Worm (Caenorhabditis elegans): ENCODE measurements around the gene C03B1.9.

ce11 chrX:6377634-6378288, 30.8 kb upstream of the C03B1.9 start, which contains the start of gene lmp-1:
- TF ChIP-seq unc-62 (GFP tag; optimal IDR thresholded peaks at IDR 0.05) (no peak), elt-3 (tag; optimal IDR thresholded peaks at IDR 0.05) (no peak)

Measured in whole organism, mixed stage, embryonic.